Fruit fly (Drosophila melanogaster) whole organism, pupa: Measurements from ENCODE around the gene Naglu.

ENCODE experiments used
- CG10348 ChIP-seq: fragments of 200-800 bp; sonication (Bioruptor generic); IDR thresholded peaks from 2 replicates; pipeline ENCODE4 v1.3.6; 2022; ENCODE audit warnings: missing biosample characterization, missing genetic modification characterization
- CG12605 ChIP-seq: fragments of 200-800 bp; sonication (Bioruptor generic); IDR thresholded peaks from 2 replicates; pipeline ENCODE4 v1.3.6; 2022; ENCODE audit warnings: missing biosample characterization, missing genetic modification characterization
- CG13204 ChIP-seq: fragments of 200-800 bp; sonication (Bioruptor generic); optimal IDR thresholded peaks from 2 replicates; lab custom pipeline; 2018; ENCODE audit warnings: missing biosample characterization, mild to moderate bottlenecking, missing genetic modification characterization, moderate library complexity
- CG14655 ChIP-seq: fragments of 200-800 bp; sonication (Bioruptor generic); optimal IDR thresholded peaks from 3 replicates; lab custom pipeline; 2017; ENCODE audit warnings: mild to moderate bottlenecking, missing biosample characterization, missing genetic modification reagents, missing genetic modification characterization
- CG15710 ChIP-seq: fragments of 200-800 bp; sonication (Bioruptor generic); optimal IDR thresholded peaks from 2 replicates; lab custom pipeline; 2018; ENCODE audit warnings: missing biosample characterization, mild to moderate bottlenecking, missing genetic modification characterization, moderate library complexity
- CG17806 ChIP-seq: fragments of 200-800 bp; sonication (Bioruptor generic); optimal IDR thresholded peaks from 2 replicates; lab custom pipeline; 2018; ENCODE audit warnings: missing biosample characterization, mild to moderate bottlenecking, missing genetic modification characterization, moderate library complexity
- CG32121 ChIP-seq: fragments of 200-800 bp; sonication (Bioruptor generic); IDR thresholded peaks from 2 replicates; pipeline ENCODE4 v1.3.6; 2022; ENCODE audit warnings: missing biosample characterization, missing genetic modification characterization
- CG34367 ChIP-seq: fragments of 200-800 bp; sonication (Bioruptor generic); optimal IDR thresholded peaks from 2 replicates; lab custom pipeline; 2018; ENCODE audit warnings: missing biosample characterization, mild to moderate bottlenecking, missing genetic modification characterization
- CG4496 ChIP-seq: fragments of 200-800 bp; sonication (Bioruptor generic); IDR thresholded peaks from 3 replicates; pipeline ENCODE4 v1.3.6; 2022; ENCODE audit warnings: missing biosample characterization, missing genetic modification characterization
- CG8159 ChIP-seq: fragments of 200-800 bp; sonication (Bioruptor generic); optimal IDR thresholded peaks from 3 replicates; lab custom pipeline; 2018; ENCODE audit warnings: missing biosample characterization, mild to moderate bottlenecking, missing genetic modification characterization, moderate library complexity
- CG8301 ChIP-seq: fragments of 200-800 bp; sonication (Bioruptor generic); optimal IDR thresholded peaks from 2 replicates; lab custom pipeline; 2018; ENCODE audit warnings: missing biosample characterization, mild to moderate bottlenecking, missing genetic modification characterization
- CG9948 ChIP-seq: fragments of 200-800 bp; sonication (Bioruptor generic); optimal IDR thresholded peaks from 2 replicates; lab custom pipeline; 2018; ENCODE audit warnings: missing biosample characterization, mild to moderate bottlenecking, missing genetic modification characterization, moderate library complexity
- D1 ChIP-seq: fragments of 200-800 bp; sonication (Bioruptor generic); optimal IDR thresholded peaks from 2 replicates; lab custom pipeline; 2018; ENCODE audit warnings: missing biosample characterization, mild to moderate bottlenecking, missing genetic modification characterization, moderate library complexity
- EcR ChIP-seq: fragments of 200-800 bp; sonication (Bioruptor generic); optimal IDR thresholded peaks from 3 replicates; lab custom pipeline; 2019; ENCODE audit warnings: missing biosample characterization, missing genetic modification characterization, mild to moderate bottlenecking, moderate library complexity, missing genetic modification reagents
- Ets98B ChIP-seq: fragments of 200-800 bp; sonication (Bioruptor generic); IDR thresholded peaks from 2 replicates; pipeline ENCODE4 v1.3.6; 2022; ENCODE audit warnings: missing biosample characterization, missing genetic modification characterization
- Pif1A ChIP-seq: fragments of 200-800 bp; sonication (Bioruptor generic); optimal IDR thresholded peaks from 3 replicates; lab custom pipeline; 2016; ENCODE audit warnings: missing biosample characterization, missing genetic modification characterization
- Pif1B ChIP-seq: fragments of 200-800 bp; sonication (Bioruptor generic); optimal IDR thresholded peaks from 3 replicates; lab custom pipeline; 2016; ENCODE audit warnings: missing biosample characterization, missing genetic modification characterization
- Snoo ChIP-seq: fragments of 200-800 bp; sonication (Bioruptor generic); optimal IDR thresholded peaks from 3 replicates; lab custom pipeline; 2017; ENCODE audit warnings: missing biosample characterization, mild to moderate bottlenecking, missing genetic modification characterization, inconsistent platforms
- fd96Ca ChIP-seq: fragments of 200-800 bp; sonication (Bioruptor generic); IDR thresholded peaks from 3 replicates; pipeline ENCODE4 v1.3.6; 2022; ENCODE audit warnings: missing biosample characterization, missing genetic modification characterization
- gl ChIP-seq: fragments of 200-800 bp; sonication (Bioruptor generic); optimal IDR thresholded peaks from 2 replicates; lab custom pipeline; 2018; ENCODE audit warnings: missing biosample characterization, mild to moderate bottlenecking, missing genetic modification characterization
- rn ChIP-seq: fragments of 200-800 bp; sonication (Bioruptor generic); IDR thresholded peaks from 2 replicates; pipeline ENCODE4 v1.3.6; 2022; ENCODE audit warnings: missing biosample characterization, missing genetic modification characterization

Naglu gene

dm6 chr2L:8389231-8389630, 22.4 kb downstream of the Naglu start, which contains the start of gene CG42819:
Gene CG42819 (minus strand): TSS chr2L:8389331.
- no peak for TF ChIP-seq CG15710 (tag; lab: Kevin White, UChicago)
- no peak for TF ChIP-seq rn (GFP tag; lab: Robert Waterston, UW)
- no peak for TF ChIP-seq EcR (GFP tag; lab: Kevin White, UChicago)
- no peak for TF ChIP-seq CG32121
- no peak for TF ChIP-seq gl (tag; lab: Kevin White, UChicago)
- no peak for TF ChIP-seq CG10348 (GFP tag; lab: Robert Waterston, UW)

- TF ChIP-seq Snoo (tag; lab: Kevin White, UChicago) (no peak), EcR (GFP tag; lab: Kevin White, UChicago) (no peak)
Measured at dm6 chr2L:8385849-8386248, 25.8 kb downstream of the Naglu start.

dm6 chr2L:8384985-8385519, 26.6 kb downstream of the Naglu start:
- TF ChIP-seq rn (GFP tag; lab: Robert Waterston, UW), result no peak
- TF ChIP-seq EcR (GFP tag; lab: Kevin White, UChicago), result no peak
- no peak for TF ChIP-seq CG13204 (GFP tag; lab: Kevin White, UChicago)
- no peak for TF ChIP-seq fd96Ca (GFP tag; lab: Robert Waterston, UW)
- TF ChIP-seq Pif1B (GFP tag; lab: Kevin White, UChicago), result no peak
- TF ChIP-seq gl (tag; lab: Kevin White, UChicago), result no peak
- TF ChIP-seq CG15710 (tag; lab: Kevin White, UChicago), result no peak

dm6 chr2L:8384108-8384601, 27.5 kb downstream of the Naglu start, which contains the start of the genes Dad1 and CG13384:
Gene Dad1 (minus strand): TSS chr2L:8384137.
Gene CG13384 (plus strand): TSS chr2L:8384455.
- peak; percentile 95 for TF ChIP-seq CG15710 (tag; lab: Kevin White, UChicago)
- no peak for TF ChIP-seq fd96Ca (GFP tag; lab: Robert Waterston, UW)
- TF ChIP-seq CG8159 (tag; lab: Kevin White, UChicago), result peak; percentile 96
- peak; percentile 33 for TF ChIP-seq Pif1A (GFP tag; lab: Kevin White, UChicago)
- TF ChIP-seq CG32121, result peak; percentile 90
- TF ChIP-seq CG4496 (GFP tag; lab: Robert Waterston, UW), result peak; percentile 88
- peak; percentile 92 for TF ChIP-seq CG17806 (tag; lab: Kevin White, UChicago)
- peak; percentile 86 for TF ChIP-seq D1 (tag; lab: Kevin White, UChicago)
- peak; percentile 81 for TF ChIP-seq rn (GFP tag; lab: Robert Waterston, UW)
- TF ChIP-seq EcR (GFP tag; lab: Kevin White, UChicago), result peak; percentile 22
- TF ChIP-seq CG12605 (GFP tag; lab: Robert Waterston, UW), result peak; percentile 78
- TF ChIP-seq gl (tag; lab: Kevin White, UChicago), result peak; percentile 30
- TF ChIP-seq CG13204 (GFP tag; lab: Kevin White, UChicago), result no peak
- TF ChIP-seq CG34367 (tag; lab: Kevin White, UChicago), result peak; percentile 86
- peak; percentile 76 for TF ChIP-seq Ets98B (GFP tag; lab: Robert Waterston, UW)
- peak; percentile 93 for TF ChIP-seq CG14655 (GFP tag; lab: Kevin White, UChicago)
- peak; percentile 92 for TF ChIP-seq Snoo (tag; lab: Kevin White, UChicago)
- peak; percentile 86 for TF ChIP-seq CG8301 (tag; lab: Kevin White, UChicago)
- TF ChIP-seq CG9948 (tag; lab: Kevin White, UChicago), result peak; percentile 92
- peak; percentile 69 for TF ChIP-seq Pif1B (GFP tag; lab: Kevin White, UChicago)
- peak; percentile 61; the same call in 1 of the 2 replicates for TF ChIP-seq CG10348 (GFP tag; lab: Robert Waterston, UW)

- TF ChIP-seq Snoo (tag; lab: Kevin White, UChicago), result peak; percentile 67
- no peak for TF ChIP-seq CG12605 (GFP tag; lab: Robert Waterston, UW)
- no peak for TF ChIP-seq CG32121
- TF ChIP-seq CG13204 (GFP tag; lab: Kevin White, UChicago), result no peak
- TF ChIP-seq CG34367 (tag; lab: Kevin White, UChicago), result peak; percentile 7
- peak; percentile 25 for TF ChIP-seq CG14655 (GFP tag; lab: Kevin White, UChicago)
- no peak for TF ChIP-seq CG9948 (tag; lab: Kevin White, UChicago)
- TF ChIP-seq EcR (GFP tag; lab: Kevin White, UChicago), result peak; percentile 0
- peak; percentile 66 for TF ChIP-seq Ets98B (GFP tag; lab: Robert Waterston, UW)
- peak; percentile 37 for TF ChIP-seq CG15710 (tag; lab: Kevin White, UChicago)
- peak; percentile 80 for TF ChIP-seq CG4496 (GFP tag; lab: Robert Waterston, UW)
- peak; percentile 15; the same call in 1 of the 2 replicates for TF ChIP-seq rn (GFP tag; lab: Robert Waterston, UW)
- TF ChIP-seq CG8301 (tag; lab: Kevin White, UChicago), result peak; percentile 17
- TF ChIP-seq gl (tag; lab: Kevin White, UChicago), result peak; percentile 44
- no peak; the same call in 2 of the 3 replicates for TF ChIP-seq fd96Ca (GFP tag; lab: Robert Waterston, UW)
- no peak for TF ChIP-seq CG10348 (GFP tag; lab: Robert Waterston, UW)
- TF ChIP-seq D1 (tag; lab: Kevin White, UChicago), result no peak
- TF ChIP-seq Pif1A (GFP tag; lab: Kevin White, UChicago), result peak; percentile 48
- TF ChIP-seq CG17806 (tag; lab: Kevin White, UChicago), result peak; percentile 34
- TF ChIP-seq Pif1B (GFP tag; lab: Kevin White, UChicago), result peak; percentile 34
- peak; percentile 47 for TF ChIP-seq CG8159 (tag; lab: Kevin White, UChicago)
Measured at dm6 chr2L:8382646-8383045, 29.0 kb downstream of the Naglu start, which contains the start of the genes CG13392 and Rcd4. Gene CG13392 (minus strand): TSS chr2L:8382807. Gene Rcd4 (plus strand): TSS chr2L:8382861.
